Fruit fly (Drosophila melanogaster): ENCODE measurements around the gene Fur1.

Fur1 gene

dm6 chr3R:25490778-25491664 lies 18.2 kb upstream of the Fur1 start, which contains the start of the genes Gnpat and CG5112 (continued):
- TF ChIP-seq ERR (GFP tag; optimal IDR thresholded peaks at IDR 0.05) (no peak), Gug (GFP tag; IDR thresholded peaks at IDR 0.05) (peak; percentile 31; the same call in 1 of the 4 replicates), CHES-1-like (GFP tag; optimal IDR thresholded peaks at IDR 0.05) (peak; percentile 55), HmgZ (tag; optimal IDR thresholded peaks at IDR 0.05) (peak; percentile 46), sima (GFP tag; optimal IDR thresholded peaks at IDR 0.05) (no peak), pum (GFP tag; optimal IDR thresholded peaks at IDR 0.05) (no peak), Tbp (GFP tag; optimal IDR thresholded peaks at IDR 0.05) (no peak), BtbVII (GFP tag; optimal IDR thresholded peaks at IDR 0.05) (no peak), CG7556 (GFP tag; optimal IDR thresholded peaks at IDR 0.05) (peak; percentile 58), sob (GFP tag; IDR thresholded peaks at IDR 0.05) (peak; percentile 80), onecut (GFP tag; IDR thresholded peaks at IDR 0.05) (peak; percentile 99), CG13287 (GFP tag; IDR thresholded peaks at IDR 0.05; ENCODE audit: partially characterized antibody) (peak; percentile 78), Scr (GFP tag; IDR thresholded peaks at IDR 0.05; ENCODE audit: partially characterized antibody) (peak; percentile 63), chn (GFP tag; optimal IDR thresholded peaks at IDR 0.05) (peak; percentile 77), CG13894 (tag; optimal IDR thresholded peaks at IDR 0.05) (peak; percentile 58), Dad (GFP tag; optimal IDR thresholded peaks at IDR 0.05) (peak; percentile 67), CG17829 (tag; optimal IDR thresholded peaks at IDR 0.05) (peak; percentile 47), croc (GFP tag; conservative IDR thresholded peaks at IDR 0.05) (peak; percentile 23; the same call in 2 of the 3 replicates), lola (GFP tag; optimal IDR thresholded peaks at IDR 0.05) (peak in 1 of 3 experiments; percentile 64), row (GFP tag; IDR thresholded peaks at IDR 0.05) (peak; percentile 92), CG6175 (GFP tag; IDR thresholded peaks at IDR 0.05) (peak; percentile 55; the same call in 2 of the 3 replicates), NC2α (GFP tag; optimal IDR thresholded peaks at IDR 0.05) (no peak), gt (GFP tag; IDR thresholded peaks at IDR 0.05) (no peak), esg (GFP tag; conservative IDR thresholded peaks at IDR 0.05) (peak; percentile 7), sug (tag; optimal IDR thresholded peaks at IDR 0.05) (peak; percentile 64), ssp (GFP tag; IDR thresholded peaks at IDR 0.05) (peak; percentile 85), usp (GFP tag; optimal IDR thresholded peaks at IDR 0.05) (no peak), CG32767 (GFP tag; IDR thresholded peaks at IDR 0.05) (peak; percentile 62; the same call in 1 of the 2 replicates), da (GFP tag; optimal IDR thresholded peaks at IDR 0.05) (peak; percentile 82), CG13123 (GFP tag; optimal IDR thresholded peaks at IDR 0.05) (no peak), unpg (GFP tag; optimal IDR thresholded peaks at IDR 0.05) (peak; percentile 54), p53 (GFP tag; optimal IDR thresholded peaks at IDR 0.05) (no peak), zf30C (GFP tag; optimal IDR thresholded peaks at IDR 0.05) (no peak), wor (GFP tag; IDR thresholded peaks at IDR 0.05) (no peak; the same call in 1 of the 2 replicates), CG2129 (GFP tag; IDR thresholded peaks at IDR 0.05; ENCODE audit: partially characterized antibody) (peak; percentile 22; the same call in 1 of the 2 replicates), Deaf1 (tag; optimal IDR thresholded peaks at IDR 0.05) (no peak), Ravus (GFP tag; IDR thresholded peaks at IDR 0.05) (no peak), wek (GFP tag; optimal IDR thresholded peaks at IDR 0.05) (peak; percentile 100), CG18476 (GFP tag; optimal IDR thresholded peaks at IDR 0.05) (peak; percentile 33), nerfin-2 (GFP tag; IDR thresholded peaks at IDR 0.05; ENCODE audit: partially characterized antibody) (peak; percentile 71), Atf3 (GFP tag; optimal IDR thresholded peaks at IDR 0.05) (no peak), CG3407 (GFP tag; optimal IDR thresholded peaks at IDR 0.05) (no peak), sqz (GFP tag; optimal IDR thresholded peaks at IDR 0.05) (peak; percentile 39), HLH4C (GFP tag; IDR thresholded peaks at IDR 0.05; ENCODE audit: partially characterized antibody) (peak; percentile 57; the same call in 2 of the 3 replicates), CG9932 (GFP tag; IDR thresholded peaks at IDR 0.05) (peak; percentile 90), CG7372 (GFP tag; IDR thresholded peaks at IDR 0.05) (peak; percentile 55), vnd (GFP tag; IDR thresholded peaks at IDR 0.05; ENCODE audit: partially characterized antibody) (peak; percentile 46), Elba2 (GFP tag; optimal IDR thresholded peaks at IDR 0.05) (no peak), CG12104 (GFP tag; optimal IDR thresholded peaks at IDR 0.05) (peak; percentile 35)
